Fruit fly (Drosophila melanogaster) whole organism, prepupa: ENCODE results near the gene Inx3.

Experiments used
- Blimp-1 ChIP-seq: fragments of 200-800 bp; sonication (Bioruptor generic); optimal IDR thresholded peaks from 3 replicates; lab custom pipeline; 2017; ENCODE audit warnings: missing biosample characterization, missing genetic modification characterization, mild to moderate bottlenecking, moderate library complexity, missing genetic modification reagents
- CG10631 ChIP-seq: fragments of 200-800 bp; sonication (Bioruptor generic); optimal IDR thresholded peaks from 2 replicates; lab custom pipeline; 2016; ENCODE audit warnings: missing biosample characterization, missing genetic modification characterization
- CG10669 ChIP-seq: fragments of 200-800 bp; sonication (Bioruptor generic); optimal IDR thresholded peaks from 3 replicates; lab custom pipeline; 2018; ENCODE audit warnings: missing biosample characterization, mild to moderate bottlenecking, missing genetic modification characterization, moderate library complexity
- CG11762 ChIP-seq: fragments of 200-800 bp; sonication (Bioruptor generic); optimal IDR thresholded peaks from 3 replicates; lab custom pipeline; 2016; ENCODE audit warnings: missing biosample characterization, missing genetic modification characterization; ENCODE audit not compliant: insufficient read depth
- CG11902 ChIP-seq: fragments of 200-800 bp; sonication (Bioruptor generic); optimal IDR thresholded peaks from 3 replicates; lab custom pipeline; 2016; ENCODE audit warnings: missing biosample characterization, missing genetic modification characterization
- CG15336 ChIP-seq: fragments of 200-800 bp; sonication (Bioruptor generic); IDR thresholded peaks from 2 replicates; pipeline ENCODE4 v1.3.6; 2022; ENCODE audit warnings: missing biosample characterization, missing genetic modification characterization
- CG1621 ChIP-seq: fragments of 200-800 bp; sonication (Bioruptor generic); optimal IDR thresholded peaks from 3 replicates; lab custom pipeline; 2018; ENCODE audit warnings: missing biosample characterization, mild to moderate bottlenecking, missing genetic modification characterization
- CG3032 ChIP-seq: fragments of 200-800 bp; optimal IDR thresholded peaks from 2 replicates; lab custom pipeline; 2019; ENCODE audit warnings: missing biosample characterization, mild to moderate bottlenecking, missing genetic modification characterization, moderate library complexity
- CG31627 ChIP-seq: fragments of 200-800 bp; sonication (Bioruptor generic); optimal IDR thresholded peaks from 3 replicates; lab custom pipeline; 2016; ENCODE audit warnings: missing biosample characterization, missing genetic modification characterization
- CG32006 ChIP-seq: fragments of 200-800 bp; sonication (Bioruptor generic); optimal IDR thresholded peaks from 3 replicates; lab custom pipeline; 2017; ENCODE audit warnings: missing biosample characterization, mild to moderate bottlenecking, missing genetic modification characterization
- CG6163 ChIP-seq: fragments of 200-800 bp; sonication (Bioruptor generic); IDR thresholded peaks from 3 replicates; pipeline ENCODE4 v1.3.6; 2022; ENCODE audit warnings: missing biosample characterization, missing genetic modification characterization
- CG6276 ChIP-seq: fragments of 200-800 bp; sonication (Bioruptor generic); optimal IDR thresholded peaks from 2 replicates; lab custom pipeline; 2017; ENCODE audit warnings: missing biosample characterization, mild to moderate bottlenecking, missing genetic modification characterization
- CG6808 ChIP-seq: fragments of 200-800 bp; sonication (Bioruptor generic); optimal IDR thresholded peaks from 3 replicates; lab custom pipeline; 2017; ENCODE audit warnings: missing biosample characterization, missing genetic modification characterization, mild to moderate bottlenecking, moderate library complexity, missing genetic modification reagents
- CG6854 ChIP-seq: fragments of 200-800 bp; sonication (Bioruptor generic); optimal IDR thresholded peaks from 2 replicates; lab custom pipeline; 2017; ENCODE audit warnings: missing biosample characterization, mild to moderate bottlenecking, missing genetic modification characterization
- CG7368 ChIP-seq: fragments of 200-800 bp; sonication (Bioruptor generic); optimal IDR thresholded peaks from 3 replicates; lab custom pipeline; 2016; ENCODE audit warnings: missing biosample characterization, missing genetic modification characterization
- CG8119 ChIP-seq: fragments of 200-800 bp; sonication (Bioruptor generic); IDR thresholded peaks from 3 replicates; pipeline ENCODE4 v1.3.6; 2022; ENCODE audit warnings: missing biosample characterization, missing genetic modification characterization
- CG8319 ChIP-seq: fragments of 200-800 bp; sonication (Bioruptor generic); optimal IDR thresholded peaks from 3 replicates; lab custom pipeline; 2016; ENCODE audit warnings: missing biosample characterization, missing genetic modification characterization
- CG8632 ChIP-seq: fragments of 200-800 bp; sonication (Bioruptor generic); optimal IDR thresholded peaks from 3 replicates; lab custom pipeline; 2016; ENCODE audit warnings: missing biosample characterization, missing genetic modification characterization
- CG9139 ChIP-seq: fragments of 200-800 bp; sonication (Bioruptor generic); optimal IDR thresholded peaks from 3 replicates; lab custom pipeline; 2017; ENCODE audit warnings: missing biosample characterization, mild to moderate bottlenecking, missing genetic modification characterization
- Ets21C ChIP-seq: fragments of 200-800 bp; sonication (Bioruptor generic); optimal IDR thresholded peaks from 3 replicates; lab custom pipeline; 2016; ENCODE audit warnings: missing biosample characterization, missing genetic modification characterization
- Gug ChIP-seq: fragments of 200-800 bp; sonication (Bioruptor generic); IDR thresholded peaks from 2 replicates; pipeline ENCODE4 v1.3.6; 2022; ENCODE audit warnings: missing biosample characterization, missing genetic modification characterization
- Hr4 ChIP-seq: fragments of 200-800 bp; sonication (Bioruptor generic); optimal IDR thresholded peaks from 3 replicates; lab custom pipeline; 2016; ENCODE audit warnings: missing biosample characterization, missing genetic modification characterization
- Lpt ChIP-seq: fragments of 200-800 bp; sonication (Bioruptor generic); optimal IDR thresholded peaks from 3 replicates; lab custom pipeline; 2016; ENCODE audit warnings: missing biosample characterization, missing genetic modification characterization
- OdsH ChIP-seq: fragments of 200-800 bp; sonication (Bioruptor generic); optimal IDR thresholded peaks from 3 replicates; lab custom pipeline; 2016; ENCODE audit warnings: missing biosample characterization, missing genetic modification characterization
- Smox ChIP-seq: fragments of 200-800 bp; sonication (Bioruptor generic); optimal IDR thresholded peaks from 3 replicates; lab custom pipeline; 2016; ENCODE audit warnings: missing biosample characterization, missing genetic modification characterization
- Sox102F ChIP-seq: fragments of 200-800 bp; sonication (Bioruptor generic); optimal IDR thresholded peaks from 2 replicates; lab custom pipeline; 2016; ENCODE audit warnings: missing biosample characterization, mild to moderate bottlenecking, missing genetic modification characterization
- Sox14 ChIP-seq: fragments of 200-800 bp; sonication (Bioruptor generic); optimal IDR thresholded peaks from 3 replicates; lab custom pipeline; 2016; ENCODE audit warnings: missing biosample characterization, missing genetic modification characterization
- achi ChIP-seq: fragments of 200-800 bp; sonication (Bioruptor generic); optimal IDR thresholded peaks from 3 replicates; lab custom pipeline; 2016; ENCODE audit warnings: missing biosample characterization, missing genetic modification characterization
- acj6 ChIP-seq: fragments of 200-800 bp; sonication (Bioruptor generic); optimal IDR thresholded peaks from 3 replicates; lab custom pipeline; 2016; ENCODE audit warnings: missing biosample characterization, missing genetic modification characterization
- cyc ChIP-seq: fragments of 200-800 bp; sonication (Bioruptor generic); optimal IDR thresholded peaks from 3 replicates; lab custom pipeline; 2016; ENCODE audit warnings: missing biosample characterization, missing genetic modification characterization
- dac ChIP-seq: fragments of 200-800 bp; sonication (Bioruptor generic); optimal IDR thresholded peaks from 2 replicates; lab custom pipeline; 2017; ENCODE audit warnings: missing biosample characterization, mild to moderate bottlenecking, missing genetic modification characterization
- eg ChIP-seq: fragments of 200-800 bp; sonication (Bioruptor generic); IDR thresholded peaks from 3 replicates; pipeline ENCODE4 v1.3.6; 2022; ENCODE audit warnings: missing biosample characterization, missing genetic modification characterization
- esn ChIP-seq: fragments of 200-800 bp; sonication (Bioruptor generic); optimal IDR thresholded peaks from 2 replicates; lab custom pipeline; 2016; ENCODE audit warnings: missing biosample characterization, mild to moderate bottlenecking, missing genetic modification characterization, moderate library complexity
- fd85E ChIP-seq: fragments of 200-800 bp; sonication (Bioruptor generic); optimal IDR thresholded peaks from 3 replicates; lab custom pipeline; 2016; ENCODE audit warnings: missing biosample characterization, missing genetic modification characterization
- lz ChIP-seq: fragments of 200-800 bp; sonication (Bioruptor generic); optimal IDR thresholded peaks from 3 replicates; lab custom pipeline; 2016; ENCODE audit warnings: missing biosample characterization, missing genetic modification characterization
- net ChIP-seq: fragments of 200-800 bp; sonication (Bioruptor generic); optimal IDR thresholded peaks from 3 replicates; lab custom pipeline; 2016; ENCODE audit warnings: missing biosample characterization, missing genetic modification characterization
- pdm3 ChIP-seq: fragments of 200-800 bp; sonication (Bioruptor generic); optimal IDR thresholded peaks from 3 replicates; lab custom pipeline; 2016; ENCODE audit warnings: missing biosample characterization, missing genetic modification characterization
- salr ChIP-seq, 2 experiments: fragments of 200-800 bp; sonication (Bioruptor generic); optimal IDR thresholded peaks; 3 replicates each; lab custom pipeline; 2016 to 2018; ENCODE audit warnings: missing biosample characterization in 2 of 2, missing genetic modification characterization in 2 of 2, mild to moderate bottlenecking in 1 of 2
- spab ChIP-seq: fragments of 200-800 bp; sonication (Bioruptor generic); optimal IDR thresholded peaks from 2 replicates; lab custom pipeline; 2017; ENCODE audit warnings: missing biosample characterization, mild to moderate bottlenecking, missing genetic modification characterization, missing genetic modification reagents
- ss ChIP-seq, 2 experiments: fragments of 200-800 bp; sonication (Bioruptor generic); optimal IDR thresholded peaks; 2 replicates in 1 of 2; 3 replicates in 1 of 2; lab custom pipeline; 2017 to 2018; ENCODE audit warnings: mild to moderate bottlenecking in 2 of 2, missing biosample characterization in 2 of 2, missing genetic modification characterization in 2 of 2, moderate library complexity in 1 of 2
- svp ChIP-seq: fragments of 200-800 bp; sonication (Bioruptor generic); peaks from one replicate; lab custom pipeline; 2016; ENCODE audit warnings: missing biosample characterization, missing genetic modification characterization
- topi ChIP-seq: fragments of 200-800 bp; sonication (Bioruptor generic); optimal IDR thresholded peaks from 3 replicates; lab custom pipeline; 2016; ENCODE audit warnings: missing biosample characterization, missing genetic modification characterization

Gene Inx3

dm6 chr3R:28887559-28888432 is 28.5 kb upstream of the Inx3 start, which contains the start of the genes CG33203 and Doa (continued):
- TF ChIP-seq lz (GFP tag; lab: Kevin White, UChicago) (peak; percentile 57), CG11902 (no peak), CG11762 (GFP tag; lab: Kevin White, UChicago) (no peak), pdm3 (GFP tag; lab: Kevin White, UChicago) (no peak), CG8319 (no peak), Lpt (GFP tag; lab: Kevin White, UChicago) (no peak), CG6276 (GFP tag; lab: Kevin White, UChicago) (no peak), eg (no peak), Blimp-1 (GFP tag; lab: Kevin White, UChicago) (no peak), fd85E (GFP tag; lab: Kevin White, UChicago) (no peak), CG32006 (GFP tag; lab: Kevin White, UChicago) (no peak), CG8119 (GFP tag; lab: Robert Waterston, UW) (no peak), OdsH (GFP tag; lab: Kevin White, UChicago) (no peak), Hr4 (GFP tag; lab: Kevin White, UChicago) (no peak), spab (no peak), CG7368 (no peak), Ets21C (GFP tag; lab: Kevin White, UChicago) (no peak)
- TF ChIP-seq, all 60 proteins: peak for 11

dm6 chr3R:28886813-28887212 is 27.5 kb upstream of the Inx3 start:
- no peak for TF ChIP-seq spab
- TF ChIP-seq svp (GFP tag; lab: Kevin White, UChicago): no peak
- TF ChIP-seq acj6 (GFP tag; lab: Kevin White, UChicago): no peak
- TF ChIP-seq Smox: no peak
- no peak for TF ChIP-seq CG1621 (tag; lab: Kevin White, UChicago)
- TF ChIP-seq CG8632: no peak

- TF ChIP-seq svp (GFP tag; lab: Kevin White, UChicago): peak; percentile 100
- TF ChIP-seq achi (GFP tag; lab: Kevin White, UChicago): no peak
Observed at dm6 chr3R:28883434-28883833, 24.1 kb upstream of the Inx3 start, which contains the start of gene Nepl21. Nepl21 (plus strand) TSS chr3R:28883693.

- peak; percentile 89 for TF ChIP-seq CG10669 (GFP tag; lab: Kevin White, UChicago)
- TF ChIP-seq pdm3 (GFP tag; lab: Kevin White, UChicago): peak; percentile 92
- TF ChIP-seq acj6 (GFP tag; lab: Kevin White, UChicago): peak; percentile 91
- peak; percentile 87 for TF ChIP-seq CG15336 (GFP tag; lab: Robert Waterston, UW)
- TF ChIP-seq Sox102F (GFP tag; lab: Kevin White, UChicago): peak; percentile 87
- peak; percentile 76 for TF ChIP-seq CG8319
- peak; percentile 86 for TF ChIP-seq Sox14 (GFP tag; lab: Kevin White, UChicago)
- TF ChIP-seq CG9139 (GFP tag; lab: Kevin White, UChicago): peak; percentile 79
- peak; percentile 77 to 84 for TF ChIP-seq salr (GFP tag; optimal IDR thresholded peaks at IDR 0.05; lab: Kevin White, UChicago)
- TF ChIP-seq CG1621 (tag; lab: Kevin White, UChicago): peak; percentile 89
- peak; percentile 77 for TF ChIP-seq CG11902
- TF ChIP-seq CG6163 (GFP tag; lab: Robert Waterston, UW): peak; percentile 94
- peak; percentile 91 for TF ChIP-seq esn (GFP tag; lab: Kevin White, UChicago)
- TF ChIP-seq topi (GFP tag; lab: Kevin White, UChicago): peak; percentile 90
- peak; percentile 86 for TF ChIP-seq CG3032 (tag; lab: Kevin White, UChicago)
- TF ChIP-seq CG6808 (GFP tag; lab: Kevin White, UChicago): peak; percentile 85
- TF ChIP-seq net (GFP tag; lab: Kevin White, UChicago): peak; percentile 89
- peak; percentile 84 for TF ChIP-seq cyc (GFP tag; lab: Kevin White, UChicago)
- TF ChIP-seq ss (GFP tag; optimal IDR thresholded peaks at IDR 0.05; lab: Kevin White, UChicago): peak; percentile 74 to 85
- peak; percentile 65 for TF ChIP-seq dac (GFP tag; lab: Kevin White, UChicago)
- TF ChIP-seq Gug: peak; percentile 93
- peak; percentile 89 for TF ChIP-seq CG8119 (GFP tag; lab: Robert Waterston, UW)
- TF ChIP-seq CG31627: peak; percentile 84
- TF ChIP-seq CG10631 (GFP tag; lab: Kevin White, UChicago): peak; percentile 86
- no peak for TF ChIP-seq CG6854 (GFP tag; lab: Kevin White, UChicago)
Observed at dm6 chr3R:28880066-28880842, 21.0 kb upstream of the Inx3 start, which contains the start of the genes Nepl19 and Nepl20. Nepl19 (minus strand) TSS chr3R:28880122. Nepl20 (plus strand) TSS chr3R:28880792.
